Worm (Caenorhabditis elegans) whole organism, midembryonic: ENCODE results near the gene zer-1.

Experiments used
- T22C8.4 ChIP-seq: fragments of 200-800 bp; sonication (Bioruptor generic); IDR thresholded peaks from 2 replicates; pipeline ENCODE4 v1.3.6; 2022; ENCODE audit warnings: missing genetic modification characterization, missing compliant biosample characterization
- klf-2 ChIP-seq: fragments of 200-800 bp; sonication (Bioruptor generic); conservative IDR thresholded peaks from 2 replicates; pipeline ENCODE4 v1.3.6; 2022; ENCODE audit warnings: missing genetic modification reagents, missing genetic modification characterization, missing compliant biosample characterization
- ztf-23 ChIP-seq: fragments of 200-800 bp; sonication (Bioruptor generic); IDR thresholded peaks from 2 replicates; pipeline ENCODE4 v1.3.6; 2022; ENCODE audit warnings: missing genetic modification reagents, missing genetic modification characterization, missing compliant biosample characterization

- TF ChIP-seq ztf-23 (GFP tag; lab: Robert Waterston, UW) (no peak), klf-2 (GFP tag; lab: Robert Waterston, UW) (no peak), T22C8.4 (GFP tag; lab: Robert Waterston, UW) (0 out of 2 replicates have a peak, but pooled peaks have one; percentile 19)
Observed at ce11 chrIII:869869-870268, 16.7 kb downstream of the zer-1 start, which contains the start of gene T24C4.2.
